Worm (Caenorhabditis elegans): ENCODE measurements around the gene got-2.2.

DNA sequence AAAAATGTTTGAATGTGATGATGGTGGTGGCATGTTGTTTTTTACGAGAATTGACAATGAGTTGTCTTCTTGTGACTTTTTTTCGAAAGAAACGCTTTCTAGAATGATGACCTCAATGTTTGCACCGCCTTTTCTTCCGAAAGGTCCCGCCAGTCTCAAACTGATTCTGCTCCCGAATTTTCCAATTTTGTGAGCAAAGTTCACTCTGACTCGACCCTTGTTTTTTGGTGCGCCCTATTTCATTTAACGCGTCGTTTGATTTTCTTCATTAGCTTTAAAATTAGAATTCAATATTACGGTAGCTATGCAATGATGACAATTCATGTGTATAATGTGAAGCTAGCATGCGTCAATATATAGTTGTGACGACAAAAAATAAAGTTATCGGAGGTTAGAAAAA, 10.1 kb upstream of the got-2.2 start, which contains the start of gene lite-1:
- TF ChIP-seq nhr-12 (tag; optimal IDR thresholded peaks at IDR 0.05): no peak
- TF ChIP-seq tbx-2 (tag; optimal IDR thresholded peaks at IDR 0.05): no peak
- TF ChIP-seq ceh-9 (tag; optimal IDR thresholded peaks at IDR 0.05): no peak
- no peak for TF ChIP-seq lin-39 (tag; optimal IDR thresholded peaks at IDR 0.05)
- TF ChIP-seq nhr-67 (tag; optimal IDR thresholded peaks at IDR 0.05): no peak
- no peak for TF ChIP-seq nhr-77 (tag; optimal IDR thresholded peaks at IDR 0.05)
- TF ChIP-seq ceh-82 (tag; optimal IDR thresholded peaks at IDR 0.05): no peak

All from whole organism, L3 larva.